Fruit fly (Drosophila melanogaster) whole organism, embryonic: Measurements from ENCODE around the gene CG32074.

Source experiments
- ATbp ChIP-seq: fragments of 200-800 bp; sonication (Bioruptor generic); optimal IDR thresholded peaks from 2 replicates; lab custom pipeline; 2017; ENCODE audit warnings: missing biosample characterization, mild to moderate bottlenecking, missing genetic modification characterization, missing genetic modification reagents
- Asciz ChIP-seq: fragments of 200-800 bp; sonication (Bioruptor generic); optimal IDR thresholded peaks from 2 replicates; lab custom pipeline; 2017; ENCODE audit warnings: missing biosample characterization, mild to moderate bottlenecking, missing genetic modification characterization, missing genetic modification reagents
- BtbVII ChIP-seq: fragments of 200-800 bp; sonication (Bioruptor generic); optimal IDR thresholded peaks from 3 replicates; lab custom pipeline; 2017; ENCODE audit warnings: missing biosample characterization, mild to moderate bottlenecking, missing genetic modification characterization
- C15 ChIP-seq: fragments of 200-800 bp; sonication (Bioruptor generic); IDR thresholded peaks from 3 replicates; pipeline ENCODE4 v1.3.6; 2022; ENCODE audit warnings: missing biosample characterization, missing genetic modification characterization
- CG10267 ChIP-seq: fragments of 200-800 bp; sonication (Bioruptor generic); optimal IDR thresholded peaks from 2 replicates; lab custom pipeline; 2018; ENCODE audit warnings: missing biosample characterization, mild to moderate bottlenecking, missing genetic modification characterization, moderate library complexity
- CG10543 ChIP-seq: fragments of 200-800 bp; sonication (Bioruptor generic); optimal IDR thresholded peaks from 3 replicates; lab custom pipeline; 2017; ENCODE audit warnings: missing biosample characterization, mild to moderate bottlenecking, missing genetic modification characterization, moderate library complexity
- CG11504 ChIP-seq: fragments of 200-800 bp; sonication (Bioruptor generic); optimal IDR thresholded peaks from 3 replicates; lab custom pipeline; 2019; ENCODE audit warnings: missing biosample characterization, mild to moderate bottlenecking, missing genetic modification characterization, moderate library complexity
- CG12155 ChIP-seq: fragments of 200-800 bp; sonication (Bioruptor generic); optimal IDR thresholded peaks from 3 replicates; lab custom pipeline; 2016; ENCODE audit warnings: missing biosample characterization, missing genetic modification characterization
- CG17328 ChIP-seq: fragments of 200-800 bp; sonication (Bioruptor generic); IDR thresholded peaks from 2 replicates; pipeline ENCODE4 v1.3.6; 2022; ENCODE audit warnings: missing biosample characterization, missing genetic modification characterization
- CG17361 ChIP-seq: fragments of 200-800 bp; sonication (Bioruptor generic); IDR thresholded peaks from 3 replicates; pipeline ENCODE4 v1.3.6; 2022; ENCODE audit warnings: missing biosample characterization, missing genetic modification characterization
- CG18262 ChIP-seq: fragments of 200-800 bp; optimal IDR thresholded peaks from 3 replicates; lab custom pipeline; 2019; ENCODE audit warnings: missing biosample characterization, mild to moderate bottlenecking, missing genetic modification characterization, moderate library complexity
- CG18764 ChIP-seq: fragments of 200-800 bp; sonication (Bioruptor generic); optimal IDR thresholded peaks from 3 replicates; lab custom pipeline; 2016; ENCODE audit warnings: missing biosample characterization, missing genetic modification characterization
- CG2875 ChIP-seq: fragments of 200-800 bp; sonication (Bioruptor generic); optimal IDR thresholded peaks from 2 replicates; lab custom pipeline; 2017; ENCODE audit warnings: missing biosample characterization, mild to moderate bottlenecking, missing genetic modification characterization, missing genetic modification reagents
- CG30020 ChIP-seq: fragments of 200-800 bp; optimal IDR thresholded peaks from 2 replicates; lab custom pipeline; 2019; ENCODE audit warnings: missing biosample characterization, mild to moderate bottlenecking, missing genetic modification characterization, moderate library complexity
- CG3281 ChIP-seq: fragments of 200-800 bp; sonication (Bioruptor generic); optimal IDR thresholded peaks from 3 replicates; lab custom pipeline; 2017; ENCODE audit warnings: missing biosample characterization, mild to moderate bottlenecking, missing genetic modification characterization
- CG34376 ChIP-seq: fragments of 200-800 bp; sonication (Bioruptor generic); optimal IDR thresholded peaks from 2 replicates; lab custom pipeline; 2018; ENCODE audit warnings: missing biosample characterization, mild to moderate bottlenecking, missing genetic modification characterization
- CG5180 ChIP-seq: fragments of 200-800 bp; sonication (Bioruptor generic); optimal IDR thresholded peaks from 3 replicates; lab custom pipeline; 2017; ENCODE audit warnings: missing biosample characterization, missing genetic modification characterization, mild to moderate bottlenecking, moderate library complexity, missing genetic modification reagents
- CG6813 ChIP-seq: fragments of 200-800 bp; sonication (Bioruptor generic); optimal IDR thresholded peaks from 2 replicates; lab custom pipeline; 2017; ENCODE audit warnings: missing biosample characterization, missing genetic modification characterization, mild to moderate bottlenecking, moderate library complexity, missing genetic modification reagents
- CG8359 ChIP-seq: fragments of 200-800 bp; sonication (Bioruptor generic); optimal IDR thresholded peaks from 2 replicates; lab custom pipeline; 2017; ENCODE audit warnings: missing biosample characterization, mild to moderate bottlenecking, missing genetic modification characterization, borderline replicate concordance
- CG8924 ChIP-seq: fragments of 200-800 bp; optimal IDR thresholded peaks from 3 replicates; lab custom pipeline; 2019; ENCODE audit warnings: missing biosample characterization, mild to moderate bottlenecking, missing genetic modification characterization, moderate library complexity
- Chrac-16 ChIP-seq: fragments of 200-800 bp; sonication (Bioruptor generic); optimal IDR thresholded peaks from 3 replicates; lab custom pipeline; 2016; ENCODE audit warnings: missing biosample characterization, missing genetic modification characterization
- D19A ChIP-seq: fragments of 200-800 bp; optimal IDR thresholded peaks from 3 replicates; lab custom pipeline; 2019; ENCODE audit warnings: missing biosample characterization, mild to moderate bottlenecking, missing genetic modification characterization, moderate library complexity
- Fer1 ChIP-seq: fragments of 200-800 bp; sonication (Bioruptor generic); optimal IDR thresholded peaks from 2 replicates; lab custom pipeline; 2017; ENCODE audit warnings: missing biosample characterization, mild to moderate bottlenecking, missing genetic modification characterization
- Fer3 ChIP-seq: fragments of 200-800 bp; sonication (Bioruptor generic); optimal IDR thresholded peaks from 2 replicates; lab custom pipeline; 2018; ENCODE audit warnings: missing biosample characterization, mild to moderate bottlenecking, missing genetic modification characterization, moderate library complexity
- Gsc ChIP-seq: fragments of 200-800 bp; sonication (Bioruptor generic); IDR thresholded peaks from 2 replicates; pipeline ENCODE4 v1.3.6; 2022; ENCODE audit warnings: missing biosample characterization, missing genetic modification characterization
- Hr39 ChIP-seq: fragments of >200 bp; optimal IDR thresholded peaks from 2 replicates; lab custom pipeline; 2017
- MBD-R2 ChIP-seq: fragments of 200-800 bp; sonication (Bioruptor generic); IDR thresholded peaks from 2 replicates; pipeline ENCODE4 v1.3.6; 2022; ENCODE audit warnings: missing biosample characterization, missing genetic modification characterization
- Med ChIP-seq: fragments of 200-800 bp; sonication (Bioruptor generic); peaks from one replicate; lab custom pipeline; 2016; ENCODE audit warnings: missing biosample characterization, missing genetic modification characterization, mild to moderate bottlenecking, inconsistent platforms, moderate library complexity
- Meics ChIP-seq: fragments of 200-800 bp; sonication (Bioruptor generic); optimal IDR thresholded peaks from 2 replicates; lab custom pipeline; 2017; ENCODE audit warnings: missing biosample characterization, mild to moderate bottlenecking, missing genetic modification characterization
- Rx ChIP-seq: fragments of 200-800 bp; sonication (Bioruptor generic); IDR thresholded peaks from 2 replicates; pipeline ENCODE4 v1.3.6; 2022; ENCODE audit warnings: missing biosample characterization, missing genetic modification characterization
- Sox100B ChIP-seq: fragments of 200-800 bp; sonication (Bioruptor generic); optimal IDR thresholded peaks from 3 replicates; lab custom pipeline; 2018; ENCODE audit warnings: missing biosample characterization, mild to moderate bottlenecking, missing genetic modification characterization
- Trl ChIP-seq, 3 experiments: fragments of >200 bp in 2 of 3; fragments of 200-800 bp in 1 of 3; sonication (Bioruptor generic) in 1 of 3; optimal IDR thresholded peaks; 2 replicates in 1 of 3; 3 replicates in 2 of 3; lab custom pipeline; 2016 to 2017; ENCODE audit warnings: missing biosample characterization in 1 of 3, missing genetic modification characterization in 1 of 3
- Vsx1 ChIP-seq: fragments of 200-800 bp; sonication (Bioruptor generic); optimal IDR thresholded peaks from 2 replicates; lab custom pipeline; 2017; ENCODE audit warnings: missing biosample characterization, mild to moderate bottlenecking, missing genetic modification characterization, missing genetic modification reagents
- ase ChIP-seq: fragments of 200-800 bp; sonication (Bioruptor generic); IDR thresholded peaks from 3 replicates; pipeline ENCODE4 v1.3.6; 2022; ENCODE audit warnings: missing biosample characterization, missing genetic modification characterization
- br ChIP-seq: fragments of >200 bp; optimal IDR thresholded peaks from 2 replicates; lab custom pipeline; 2017
- danr ChIP-seq: fragments of 200-800 bp; sonication (Bioruptor generic); IDR thresholded peaks from 2 replicates; pipeline ENCODE4 v1.3.6; 2022; ENCODE audit warnings: missing biosample characterization, missing genetic modification characterization
- dmrt99B ChIP-seq: fragments of 200-800 bp; sonication (Bioruptor generic); optimal IDR thresholded peaks from 2 replicates; lab custom pipeline; 2018; ENCODE audit warnings: missing biosample characterization, mild to moderate bottlenecking, missing genetic modification characterization, moderate library complexity
- fd96Cb ChIP-seq: fragments of 200-800 bp; sonication (Bioruptor generic); optimal IDR thresholded peaks from 2 replicates; lab custom pipeline; 2018; ENCODE audit warnings: missing biosample characterization, mild to moderate bottlenecking, missing genetic modification characterization, moderate library complexity
- gcm ChIP-seq: fragments of 200-800 bp; sonication (Bioruptor generic); optimal IDR thresholded peaks from 2 replicates; lab custom pipeline; 2019; ENCODE audit warnings: missing biosample characterization, mild to moderate bottlenecking, missing genetic modification characterization, moderate library complexity
- gt ChIP-seq: fragments of 200-800 bp; sonication (Bioruptor generic); IDR thresholded peaks from 2 replicates; pipeline ENCODE4 v1.3.6; 2022; ENCODE audit warnings: missing biosample characterization, missing genetic modification characterization
- ind ChIP-seq: fragments of 200-800 bp; sonication (Bioruptor generic); optimal IDR thresholded peaks from 3 replicates; lab custom pipeline; 2016; ENCODE audit warnings: missing biosample characterization, missing genetic modification characterization
- inv ChIP-seq: fragments of 200-800 bp; sonication (Bioruptor generic); IDR thresholded peaks from 2 replicates; pipeline ENCODE4 v1.3.6; 2022; ENCODE audit warnings: missing biosample characterization, missing genetic modification characterization; ENCODE audit not compliant: partially characterized antibody
- mam ChIP-seq: fragments of 200-800 bp; sonication (Bioruptor generic); optimal IDR thresholded peaks from 3 replicates; lab custom pipeline; 2016; ENCODE audit warnings: missing biosample characterization, missing genetic modification characterization
- pita ChIP-seq: fragments of 200-800 bp; sonication (Bioruptor generic); optimal IDR thresholded peaks from 2 replicates; lab custom pipeline; 2017; ENCODE audit warnings: missing biosample characterization, mild to moderate bottlenecking, missing genetic modification characterization
- schlank ChIP-seq: fragments of 200-800 bp; sonication (Bioruptor generic); optimal IDR thresholded peaks from 2 replicates; lab custom pipeline; 2018; ENCODE audit warnings: missing biosample characterization, mild to moderate bottlenecking, missing genetic modification characterization
- scrt ChIP-seq: fragments of 200-800 bp; sonication (Bioruptor generic); optimal IDR thresholded peaks from 2 replicates; lab custom pipeline; 2018; ENCODE audit warnings: missing biosample characterization, mild to moderate bottlenecking, missing genetic modification characterization, moderate library complexity
- sob ChIP-seq: fragments of 200-800 bp; sonication (Bioruptor generic); IDR thresholded peaks from 2 replicates; pipeline ENCODE4 v1.3.6; 2022; ENCODE audit warnings: missing biosample characterization, missing genetic modification characterization
- tap ChIP-seq: fragments of 200-800 bp; optimal IDR thresholded peaks from 3 replicates; lab custom pipeline; 2019; ENCODE audit warnings: missing biosample characterization, mild to moderate bottlenecking, missing genetic modification characterization, moderate library complexity
- trem ChIP-seq: fragments of 200-800 bp; optimal IDR thresholded peaks from 3 replicates; lab custom pipeline; 2019; ENCODE audit warnings: missing biosample characterization, mild to moderate bottlenecking, missing genetic modification characterization, moderate library complexity
- unpg ChIP-seq: fragments of 200-800 bp; sonication (Bioruptor generic); optimal IDR thresholded peaks from 3 replicates; lab custom pipeline; 2018; ENCODE audit warnings: missing biosample characterization, mild to moderate bottlenecking, missing genetic modification characterization, moderate library complexity
- vvl ChIP-seq: fragments of 200-800 bp; sonication (Bioruptor generic); IDR thresholded peaks from 2 replicates; pipeline ENCODE4 v1.3.6; 2022; ENCODE audit warnings: missing biosample characterization, missing genetic modification characterization

The CG32074 gene

DNA sequence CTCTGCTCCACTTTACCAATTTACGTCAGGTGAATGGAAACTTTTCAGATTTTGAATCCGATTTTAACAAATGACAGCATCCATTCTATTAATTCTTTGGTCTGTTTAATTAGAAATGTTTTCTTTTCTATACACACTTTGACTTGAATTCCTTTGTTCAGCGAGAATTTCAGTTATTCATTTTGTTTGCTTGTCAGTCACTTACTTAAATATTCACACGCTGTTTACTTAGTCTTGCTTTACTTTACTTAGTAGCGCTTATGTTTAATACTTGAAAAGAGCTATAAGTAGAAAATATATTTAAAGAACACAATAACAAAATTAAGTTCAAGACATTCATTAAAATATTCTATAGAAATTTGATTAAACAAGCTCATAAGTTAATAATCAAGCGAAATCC lies 24.7 kb downstream of the CG32074 start, which contains the start of gene CG32073:
CG32073 (minus strand) TSS at position 151 of the 400 bp plus-strand sequence.
- TF ChIP-seq CG18764, result peak; percentile 75
- peak; percentile 42 for TF ChIP-seq CG5180 (GFP tag; lab: Kevin White, UChicago)
- no peak for TF ChIP-seq Hr39 (lab: Kevin White, UChicago)
- TF ChIP-seq gt (GFP tag; lab: Robert Waterston, UW), result no peak
- TF ChIP-seq ase (GFP tag; lab: Robert Waterston, UW), result no peak
- TF ChIP-seq tap, result peak; percentile 36
- TF ChIP-seq MBD-R2 (GFP tag; lab: Robert Waterston, UW), result no peak
- peak; percentile 48 for TF ChIP-seq D19A (tag; lab: Kevin White, UChicago)
- TF ChIP-seq CG8924, result peak; percentile 9
- peak; percentile 17 for TF ChIP-seq Meics (GFP tag; lab: Kevin White, UChicago)
- TF ChIP-seq vvl (GFP tag; lab: Robert Waterston, UW), result peak; percentile 36; the same call in 1 of the 2 replicates
- no peak for TF ChIP-seq CG11504 (tag; lab: Kevin White, UChicago)
- TF ChIP-seq danr (GFP tag; lab: Robert Waterston, UW), result no peak
- TF ChIP-seq Fer1 (GFP tag; lab: Kevin White, UChicago), result peak; percentile 56
- TF ChIP-seq Fer3 (tag; lab: Kevin White, UChicago), result no peak
- no peak for TF ChIP-seq CG8359
- peak; percentile 40; the same call in 1 of the 2 replicates for TF ChIP-seq sob (GFP tag; lab: Robert Waterston, UW)
- peak; percentile 33 for TF ChIP-seq schlank (tag; lab: Kevin White, UChicago)
- peak; percentile 53; the same call in 2 of the 3 replicates for TF ChIP-seq CG17361 (GFP tag; lab: Robert Waterston, UW)
- peak; percentile 23 for TF ChIP-seq gcm (GFP tag; lab: Kevin White, UChicago)
- peak; percentile 67 for TF ChIP-seq Vsx1 (GFP tag; lab: Kevin White, UChicago)
- TF ChIP-seq CG2875 (GFP tag; lab: Kevin White, UChicago), result peak; percentile 29
- TF ChIP-seq inv (GFP tag; lab: Robert Waterston, UW), result no peak
- TF ChIP-seq CG6813 (GFP tag; lab: Kevin White, UChicago), result peak; percentile 55
- TF ChIP-seq CG30020 (tag; lab: Kevin White, UChicago), result no peak
- peak; percentile 23 for TF ChIP-seq Asciz (GFP tag; lab: Kevin White, UChicago)
- TF ChIP-seq CG10543 (GFP tag; lab: Kevin White, UChicago), result peak; percentile 40
- no peak for TF ChIP-seq CG34376 (GFP tag; lab: Kevin White, UChicago)
- TF ChIP-seq Sox100B (GFP tag; lab: Kevin White, UChicago), result peak; percentile 66
- TF ChIP-seq dmrt99B (tag; lab: Kevin White, UChicago), result no peak
- TF ChIP-seq C15, result peak; percentile 22; the same call in 1 of the 3 replicates
- no peak for TF ChIP-seq scrt (GFP tag; lab: Kevin White, UChicago)
- no peak for TF ChIP-seq CG12155 (GFP tag; lab: Kevin White, UChicago)
- TF ChIP-seq Gsc, result no peak
- TF ChIP-seq CG10267 (tag; lab: Kevin White, UChicago), result peak; percentile 25
- TF ChIP-seq CG17328, result no peak
- TF ChIP-seq ind, result no peak
- no peak for TF ChIP-seq br (lab: Kevin White, UChicago)
- no peak for TF ChIP-seq Chrac-16 (GFP tag; lab: Kevin White, UChicago)
- TF ChIP-seq BtbVII (GFP tag; lab: Kevin White, UChicago), result no peak
- no peak for TF ChIP-seq Rx
- TF ChIP-seq mam (GFP tag; lab: Kevin White, UChicago), result no peak
- peak; percentile 2 for TF ChIP-seq CG3281
- TF ChIP-seq ATbp (GFP tag; lab: Kevin White, UChicago), result peak; percentile 51
- peak; percentile 49 for TF ChIP-seq unpg (GFP tag; lab: Kevin White, UChicago)
- no peak for TF ChIP-seq Trl (optimal IDR thresholded peaks at IDR 0.05; lab: Kevin White, UChicago)
- TF ChIP-seq Trl (GFP tag; optimal IDR thresholded peaks at IDR 0.05; lab: Kevin White, UChicago), result peak; percentile 36
- TF ChIP-seq trem (tag; lab: Kevin White, UChicago), result no peak
- peak; percentile 28 for TF ChIP-seq fd96Cb (tag; lab: Kevin White, UChicago)
- peak; percentile 43 for TF ChIP-seq CG18262 (tag; lab: Kevin White, UChicago)
- TF ChIP-seq Med (GFP tag; lab: Kevin White, UChicago), result no peak
- no peak for TF ChIP-seq pita (GFP tag; lab: Kevin White, UChicago)
